Worm (Caenorhabditis elegans) whole organism, L4 larva: ENCODE data around the gene srh-48.

Experiments
- aha-1 ChIP-seq: fragments of 150-350 bp; peaks from one replicate; lab custom pipeline; 2014; ENCODE audit warnings: missing biosample characterization, missing genetic modification characterization
- nhr-237 ChIP-seq: sonication (generic microtip); optimal IDR thresholded peaks from 2 replicates; lab custom pipeline; 2017; ENCODE audit warnings: missing biosample characterization, missing genetic modification characterization
- nhr-41 ChIP-seq: fragments of 200-800 bp; sonication (Bioruptor generic); IDR thresholded peaks from 2 replicates; pipeline ENCODE4 v1.3.6; 2022; ENCODE audit warnings: missing genetic modification reagents, missing genetic modification characterization, missing compliant biosample characterization
- pqm-1 ChIP-seq: sonication (generic microtip); optimal IDR thresholded peaks from 2 replicates; lab custom pipeline; 2017; ENCODE audit warnings: missing biosample characterization, missing genetic modification characterization
- skn-1 ChIP-seq: fragments of 150-350 bp; optimal IDR thresholded peaks from 2 replicates; lab custom pipeline; 2014; ENCODE audit warnings: missing biosample characterization, missing genetic modification characterization

- TF ChIP-seq nhr-41 (GFP tag; lab: Robert Waterston, UW): no peak
- TF ChIP-seq aha-1 (tag; lab: Kevin White, UChicago): no peak
- TF ChIP-seq skn-1: no peak
- TF ChIP-seq nhr-237: no peak
- TF ChIP-seq pqm-1: no peak
These were observed 47.7 kb downstream of the srh-48 start, which contains the start of gene M176.5 for ce11 chrII:9427644-9428043.
